Fruit fly (Drosophila melanogaster) whole organism, prepupa: ENCODE data around the gene CG46059.
A peak's percentile ranks its signal among the peaks of the same experiment; 100 is the strongest.

Experiments used
- CG10631 ChIP-seq: fragments of 200-800 bp; sonication (Bioruptor generic); optimal IDR thresholded peaks from 2 replicates; lab custom pipeline; 2016; ENCODE audit warnings: missing biosample characterization, missing genetic modification characterization
- CG10669 ChIP-seq: fragments of 200-800 bp; sonication (Bioruptor generic); optimal IDR thresholded peaks from 3 replicates; lab custom pipeline; 2018; ENCODE audit warnings: missing biosample characterization, mild to moderate bottlenecking, missing genetic modification characterization, moderate library complexity
- CG11294 ChIP-seq: fragments of 200-800 bp; sonication (Bioruptor generic); IDR thresholded peaks from 2 replicates; pipeline ENCODE4 v1.3.6; 2022; ENCODE audit warnings: missing biosample characterization, missing genetic modification characterization
- CG11762 ChIP-seq: fragments of 200-800 bp; sonication (Bioruptor generic); optimal IDR thresholded peaks from 3 replicates; lab custom pipeline; 2016; ENCODE audit warnings: missing biosample characterization, missing genetic modification characterization; ENCODE audit not compliant: insufficient read depth
- CG15336 ChIP-seq: fragments of 200-800 bp; sonication (Bioruptor generic); IDR thresholded peaks from 2 replicates; pipeline ENCODE4 v1.3.6; 2022; ENCODE audit warnings: missing biosample characterization, missing genetic modification characterization
- CG1621 ChIP-seq: fragments of 200-800 bp; sonication (Bioruptor generic); optimal IDR thresholded peaks from 3 replicates; lab custom pipeline; 2018; ENCODE audit warnings: missing biosample characterization, mild to moderate bottlenecking, missing genetic modification characterization
- CG16779 ChIP-seq: fragments of 200-800 bp; sonication (Bioruptor generic); optimal IDR thresholded peaks from 3 replicates; lab custom pipeline; 2017; ENCODE audit warnings: missing biosample characterization, mild to moderate bottlenecking, missing genetic modification characterization
- CG3032 ChIP-seq: fragments of 200-800 bp; optimal IDR thresholded peaks from 2 replicates; lab custom pipeline; 2019; ENCODE audit warnings: missing biosample characterization, mild to moderate bottlenecking, missing genetic modification characterization, moderate library complexity
- CG31627 ChIP-seq: fragments of 200-800 bp; sonication (Bioruptor generic); optimal IDR thresholded peaks from 3 replicates; lab custom pipeline; 2016; ENCODE audit warnings: missing biosample characterization, missing genetic modification characterization
- CG32006 ChIP-seq: fragments of 200-800 bp; sonication (Bioruptor generic); optimal IDR thresholded peaks from 3 replicates; lab custom pipeline; 2017; ENCODE audit warnings: missing biosample characterization, mild to moderate bottlenecking, missing genetic modification characterization
- CG34406 ChIP-seq: fragments of 200-800 bp; sonication (Bioruptor generic); optimal IDR thresholded peaks from 3 replicates; lab custom pipeline; 2016; ENCODE audit warnings: missing biosample characterization, missing genetic modification characterization
- CG6163 ChIP-seq: fragments of 200-800 bp; sonication (Bioruptor generic); IDR thresholded peaks from 3 replicates; pipeline ENCODE4 v1.3.6; 2022; ENCODE audit warnings: missing biosample characterization, missing genetic modification characterization
- CG6276 ChIP-seq: fragments of 200-800 bp; sonication (Bioruptor generic); optimal IDR thresholded peaks from 2 replicates; lab custom pipeline; 2017; ENCODE audit warnings: missing biosample characterization, mild to moderate bottlenecking, missing genetic modification characterization
- CG6792 ChIP-seq: fragments of 200-800 bp; sonication (Bioruptor generic); optimal IDR thresholded peaks from 3 replicates; lab custom pipeline; 2016; ENCODE audit warnings: missing biosample characterization, missing genetic modification characterization
- CG6808 ChIP-seq: fragments of 200-800 bp; sonication (Bioruptor generic); optimal IDR thresholded peaks from 3 replicates; lab custom pipeline; 2017; ENCODE audit warnings: missing biosample characterization, missing genetic modification characterization, mild to moderate bottlenecking, moderate library complexity, missing genetic modification reagents
- CG7368 ChIP-seq: fragments of 200-800 bp; sonication (Bioruptor generic); optimal IDR thresholded peaks from 3 replicates; lab custom pipeline; 2016; ENCODE audit warnings: missing biosample characterization, missing genetic modification characterization
- CG8119 ChIP-seq: fragments of 200-800 bp; sonication (Bioruptor generic); IDR thresholded peaks from 3 replicates; pipeline ENCODE4 v1.3.6; 2022; ENCODE audit warnings: missing biosample characterization, missing genetic modification characterization
- CG8319 ChIP-seq: fragments of 200-800 bp; sonication (Bioruptor generic); optimal IDR thresholded peaks from 3 replicates; lab custom pipeline; 2016; ENCODE audit warnings: missing biosample characterization, missing genetic modification characterization
- CG8632 ChIP-seq: fragments of 200-800 bp; sonication (Bioruptor generic); optimal IDR thresholded peaks from 3 replicates; lab custom pipeline; 2016; ENCODE audit warnings: missing biosample characterization, missing genetic modification characterization
- CG9139 ChIP-seq: fragments of 200-800 bp; sonication (Bioruptor generic); optimal IDR thresholded peaks from 3 replicates; lab custom pipeline; 2017; ENCODE audit warnings: missing biosample characterization, mild to moderate bottlenecking, missing genetic modification characterization
- Eip75B ChIP-seq: fragments of 200-800 bp; sonication (Bioruptor generic); optimal IDR thresholded peaks from 3 replicates; lab custom pipeline; 2016; ENCODE audit warnings: missing biosample characterization, missing genetic modification characterization
- Eip78C ChIP-seq: fragments of 200-800 bp; sonication (Bioruptor generic); peaks from one replicate; lab custom pipeline; 2016; ENCODE audit warnings: missing biosample characterization, missing genetic modification characterization
- Eip93F ChIP-seq: fragments of 200-800 bp; sonication (Bioruptor generic); optimal IDR thresholded peaks from 2 replicates; lab custom pipeline; 2016; ENCODE audit warnings: missing biosample characterization, mild to moderate bottlenecking, missing genetic modification characterization
- Ets96B ChIP-seq: fragments of 200-800 bp; optimal IDR thresholded peaks from 2 replicates; lab custom pipeline; 2019; ENCODE audit warnings: missing biosample characterization, mild to moderate bottlenecking, missing genetic modification characterization, moderate library complexity
- Hr38 ChIP-seq: sonication (Bioruptor generic); optimal IDR thresholded peaks from 2 replicates; lab custom pipeline; 2016; ENCODE audit warnings: missing biosample characterization, missing genetic modification characterization
- Hr39 ChIP-seq: fragments of 200-800 bp; sonication (Bioruptor generic); optimal IDR thresholded peaks from 2 replicates; lab custom pipeline; 2016; ENCODE audit warnings: missing biosample characterization, missing genetic modification characterization
- Hr4 ChIP-seq: fragments of 200-800 bp; sonication (Bioruptor generic); optimal IDR thresholded peaks from 3 replicates; lab custom pipeline; 2016; ENCODE audit warnings: missing biosample characterization, missing genetic modification characterization
- Lpt ChIP-seq: fragments of 200-800 bp; sonication (Bioruptor generic); optimal IDR thresholded peaks from 3 replicates; lab custom pipeline; 2016; ENCODE audit warnings: missing biosample characterization, missing genetic modification characterization
- Met ChIP-seq: fragments of 200-800 bp; sonication (Bioruptor generic); optimal IDR thresholded peaks from 3 replicates; lab custom pipeline; 2016; ENCODE audit warnings: missing biosample characterization, missing genetic modification characterization
- Sox102F ChIP-seq: fragments of 200-800 bp; sonication (Bioruptor generic); optimal IDR thresholded peaks from 2 replicates; lab custom pipeline; 2016; ENCODE audit warnings: missing biosample characterization, mild to moderate bottlenecking, missing genetic modification characterization
- Sox14 ChIP-seq: fragments of 200-800 bp; sonication (Bioruptor generic); optimal IDR thresholded peaks from 3 replicates; lab custom pipeline; 2016; ENCODE audit warnings: missing biosample characterization, missing genetic modification characterization
- Sox15 ChIP-seq: fragments of 200-800 bp; sonication (Bioruptor generic); optimal IDR thresholded peaks from 3 replicates; lab custom pipeline; 2016; ENCODE audit warnings: missing biosample characterization, missing genetic modification characterization
- achi ChIP-seq: fragments of 200-800 bp; sonication (Bioruptor generic); optimal IDR thresholded peaks from 3 replicates; lab custom pipeline; 2016; ENCODE audit warnings: missing biosample characterization, missing genetic modification characterization
- acj6 ChIP-seq: fragments of 200-800 bp; sonication (Bioruptor generic); optimal IDR thresholded peaks from 3 replicates; lab custom pipeline; 2016; ENCODE audit warnings: missing biosample characterization, missing genetic modification characterization
- cyc ChIP-seq: fragments of 200-800 bp; sonication (Bioruptor generic); optimal IDR thresholded peaks from 3 replicates; lab custom pipeline; 2016; ENCODE audit warnings: missing biosample characterization, missing genetic modification characterization
- dsx ChIP-seq: fragments of 200-800 bp; optimal IDR thresholded peaks from 3 replicates; lab custom pipeline; 2019; ENCODE audit warnings: missing biosample characterization, mild to moderate bottlenecking, missing genetic modification characterization, moderate library complexity; ENCODE audit not compliant: poor library complexity, severe bottlenecking
- eg ChIP-seq: fragments of 200-800 bp; sonication (Bioruptor generic); IDR thresholded peaks from 3 replicates; pipeline ENCODE4 v1.3.6; 2022; ENCODE audit warnings: missing biosample characterization, missing genetic modification characterization
- fd85E ChIP-seq: fragments of 200-800 bp; sonication (Bioruptor generic); optimal IDR thresholded peaks from 3 replicates; lab custom pipeline; 2016; ENCODE audit warnings: missing biosample characterization, missing genetic modification characterization
- fkh ChIP-seq: fragments of 200-800 bp; sonication (Bioruptor generic); optimal IDR thresholded peaks from 3 replicates; lab custom pipeline; 2017; ENCODE audit warnings: missing biosample characterization, mild to moderate bottlenecking, missing genetic modification characterization, moderate library complexity
- lz ChIP-seq: fragments of 200-800 bp; sonication (Bioruptor generic); optimal IDR thresholded peaks from 3 replicates; lab custom pipeline; 2016; ENCODE audit warnings: missing biosample characterization, missing genetic modification characterization
- net ChIP-seq: fragments of 200-800 bp; sonication (Bioruptor generic); optimal IDR thresholded peaks from 3 replicates; lab custom pipeline; 2016; ENCODE audit warnings: missing biosample characterization, missing genetic modification characterization
- pdm3 ChIP-seq: fragments of 200-800 bp; sonication (Bioruptor generic); optimal IDR thresholded peaks from 3 replicates; lab custom pipeline; 2016; ENCODE audit warnings: missing biosample characterization, missing genetic modification characterization
- salr ChIP-seq, 2 experiments: fragments of 200-800 bp; sonication (Bioruptor generic); optimal IDR thresholded peaks; 3 replicates each; lab custom pipeline; 2016 to 2018; ENCODE audit warnings: missing biosample characterization in 2 of 2, missing genetic modification characterization in 2 of 2, mild to moderate bottlenecking in 1 of 2
- spab ChIP-seq: fragments of 200-800 bp; sonication (Bioruptor generic); optimal IDR thresholded peaks from 2 replicates; lab custom pipeline; 2017; ENCODE audit warnings: missing biosample characterization, mild to moderate bottlenecking, missing genetic modification characterization, missing genetic modification reagents
- ss ChIP-seq, 2 experiments: fragments of 200-800 bp; sonication (Bioruptor generic); optimal IDR thresholded peaks; 2 replicates in 1 of 2; 3 replicates in 1 of 2; lab custom pipeline; 2017 to 2018; ENCODE audit warnings: mild to moderate bottlenecking in 2 of 2, missing biosample characterization in 2 of 2, missing genetic modification characterization in 2 of 2, moderate library complexity in 1 of 2
- svp ChIP-seq: fragments of 200-800 bp; sonication (Bioruptor generic); peaks from one replicate; lab custom pipeline; 2016; ENCODE audit warnings: missing biosample characterization, missing genetic modification characterization

The CG46059 gene

DNA sequence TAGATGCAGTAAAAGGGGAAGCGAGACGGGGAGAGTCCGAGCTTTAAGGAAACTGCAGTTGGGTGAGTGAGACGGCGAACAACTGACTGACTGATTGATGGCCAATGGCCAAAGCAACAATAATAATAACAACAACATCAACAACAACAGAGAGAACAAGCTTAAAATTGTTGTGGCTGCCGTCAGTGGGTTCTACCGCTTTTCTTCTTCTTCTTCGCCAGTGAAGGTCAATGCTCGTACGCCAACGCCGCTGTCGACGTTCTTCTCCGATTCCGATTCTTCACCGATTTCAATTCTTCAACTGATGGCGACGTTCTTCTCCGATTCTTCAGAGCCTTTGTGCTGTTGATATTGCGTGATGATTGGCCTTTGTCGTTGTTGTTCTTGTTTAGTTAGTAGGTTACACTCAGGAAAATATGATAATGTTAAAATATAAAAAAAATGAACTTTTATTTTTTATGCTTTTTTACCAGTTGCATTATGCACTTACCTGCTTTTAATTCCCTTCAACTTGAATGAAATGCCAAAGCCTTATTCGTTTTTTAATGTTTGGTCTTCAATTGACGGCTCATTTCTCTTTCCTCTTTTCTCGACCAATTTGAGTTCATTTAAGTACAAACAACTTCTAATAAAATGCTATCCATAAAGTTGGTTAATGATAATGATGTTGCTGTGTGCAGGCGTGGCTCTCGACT is 41.3 kb downstream of the CG46059 start (continued):
- TF ChIP-seq CG6808 (GFP tag; lab: Kevin White, UChicago) (peak; percentile 56), CG8119 (GFP tag; lab: Robert Waterston, UW) (peak; percentile 57; the same call in 2 of the 3 replicates), dsx (GFP tag; lab: Kevin White, UChicago) (peak; percentile 25), CG11294 (GFP tag; lab: Robert Waterston, UW) (no peak), CG8632 (peak; percentile 53), pdm3 (GFP tag; lab: Kevin White, UChicago) (peak; percentile 49), Eip78C (peak; percentile 84), CG8319 (peak; percentile 32), CG11762 (peak; percentile 41)

DNA sequence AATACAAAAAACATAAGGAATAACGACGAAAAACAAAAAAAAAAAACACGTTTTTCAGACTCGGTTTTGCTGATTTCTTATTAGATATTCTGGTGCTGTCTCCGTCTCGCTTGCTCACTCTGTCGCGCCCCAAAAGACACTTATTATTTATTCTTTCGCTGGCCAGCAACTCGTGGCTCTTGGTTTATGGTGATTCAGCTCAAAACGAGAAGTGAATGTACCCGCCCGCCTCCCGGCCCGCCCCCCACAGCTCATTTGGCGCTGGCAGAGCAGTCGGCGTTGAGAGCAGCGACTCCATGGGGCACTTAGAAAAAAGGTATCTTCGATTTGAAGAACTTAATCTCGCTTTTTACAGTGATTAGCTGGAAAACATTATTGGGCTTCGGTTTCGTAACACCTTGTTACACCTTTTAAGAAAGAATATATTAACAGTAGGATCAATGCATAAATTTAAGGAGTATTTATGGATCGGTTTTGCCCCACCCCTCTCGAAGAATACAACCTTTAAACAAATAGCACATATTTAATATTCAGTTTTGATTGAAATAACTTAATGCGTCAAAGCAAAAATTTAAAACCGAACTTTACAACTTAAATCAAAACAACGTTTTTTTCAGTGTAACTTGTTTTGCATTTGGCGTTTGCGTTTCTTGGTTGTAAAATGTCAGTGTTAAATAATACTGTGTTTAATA is 42.0 kb downstream of the CG46059 start:
- TF ChIP-seq CG11294 (GFP tag; lab: Robert Waterston, UW): peak; percentile 39; the same call in 1 of the 2 replicates
- peak; percentile 36 for TF ChIP-seq dsx (GFP tag; lab: Kevin White, UChicago)
- peak; percentile 59 for TF ChIP-seq CG6163
- peak; percentile 81 for TF ChIP-seq CG8632
- peak; percentile 92 for TF ChIP-seq Sox102F
- peak; percentile 87 for TF ChIP-seq achi (GFP tag; lab: Kevin White, UChicago)
- TF ChIP-seq CG11762: peak; percentile 73
- no peak for TF ChIP-seq CG9139 (GFP tag; lab: Kevin White, UChicago)
- peak; percentile 57 for TF ChIP-seq Ets96B (tag; lab: Kevin White, UChicago)
- TF ChIP-seq Eip78C: peak; percentile 97
- no peak for TF ChIP-seq fkh
- peak; percentile 85 for TF ChIP-seq Lpt
- TF ChIP-seq pdm3 (GFP tag; lab: Kevin White, UChicago): peak; percentile 86
- peak; percentile 63 for TF ChIP-seq CG1621 (tag; lab: Kevin White, UChicago)
- TF ChIP-seq fd85E (GFP tag; lab: Kevin White, UChicago): peak; percentile 32
- peak; percentile 78 for TF ChIP-seq eg
- peak; percentile 55 for TF ChIP-seq CG7368 (GFP tag; lab: Kevin White, UChicago)
- peak; percentile 73 for TF ChIP-seq Sox15 (GFP tag; lab: Kevin White, UChicago)
- peak; percentile 78 for TF ChIP-seq Eip93F (GFP tag; lab: Kevin White, UChicago)
- peak; percentile 86 for TF ChIP-seq CG34406
- TF ChIP-seq CG15336 (GFP tag; lab: Robert Waterston, UW): peak; percentile 79
- TF ChIP-seq salr (GFP tag; optimal IDR thresholded peaks at IDR 0.05; lab: Kevin White, UChicago): peak; percentile 23 to 93
- TF ChIP-seq CG3032: peak; percentile 76
- TF ChIP-seq Hr39: peak; percentile 94
- peak; percentile 87 for TF ChIP-seq CG10631
- peak; percentile 63 for TF ChIP-seq CG16779 (tag; lab: Kevin White, UChicago)
- peak; percentile 93 for TF ChIP-seq Sox14
- peak; percentile 92 for TF ChIP-seq lz (GFP tag; lab: Kevin White, UChicago)
- TF ChIP-seq cyc (GFP tag; lab: Kevin White, UChicago): peak; percentile 91
- peak; percentile 92 for TF ChIP-seq CG31627 (GFP tag; lab: Kevin White, UChicago)
- TF ChIP-seq acj6 (GFP tag; lab: Kevin White, UChicago): peak; percentile 89
- no peak for TF ChIP-seq Hr38
- TF ChIP-seq svp: peak; percentile 96
- peak; percentile 74 for TF ChIP-seq CG10669 (GFP tag; lab: Kevin White, UChicago)
- TF ChIP-seq CG6276 (GFP tag; lab: Kevin White, UChicago): peak; percentile 91
- peak; percentile 80 for TF ChIP-seq Eip75B (GFP tag; lab: Kevin White, UChicago)
- peak; percentile 82 for TF ChIP-seq CG6792 (GFP tag; lab: Kevin White, UChicago)
- TF ChIP-seq ss (GFP tag; optimal IDR thresholded peaks at IDR 0.05; lab: Kevin White, UChicago): peak; percentile 17 to 54
- peak; percentile 90 for TF ChIP-seq Hr4 (GFP tag; lab: Kevin White, UChicago)
- TF ChIP-seq net (GFP tag; lab: Kevin White, UChicago): peak; percentile 88
- peak; percentile 95 for TF ChIP-seq CG32006 (GFP tag; lab: Kevin White, UChicago)
- peak; percentile 93 for TF ChIP-seq Met (GFP tag; lab: Kevin White, UChicago)
- TF ChIP-seq CG8319: peak; percentile 67
- TF ChIP-seq spab: peak; percentile 67
